Fruit fly (Drosophila melanogaster) whole organism, prepupa: ENCODE data around the gene Ugt36E1.

Source experiments
- CG11762 ChIP-seq: fragments of 200-800 bp; sonication (Bioruptor generic); optimal IDR thresholded peaks from 3 replicates; lab custom pipeline; 2016; ENCODE audit warnings: missing biosample characterization, missing genetic modification characterization; ENCODE audit not compliant: insufficient read depth
- CG16779 ChIP-seq: fragments of 200-800 bp; sonication (Bioruptor generic); optimal IDR thresholded peaks from 3 replicates; lab custom pipeline; 2017; ENCODE audit warnings: missing biosample characterization, mild to moderate bottlenecking, missing genetic modification characterization
- CG6276 ChIP-seq: fragments of 200-800 bp; sonication (Bioruptor generic); optimal IDR thresholded peaks from 2 replicates; lab custom pipeline; 2017; ENCODE audit warnings: missing biosample characterization, mild to moderate bottlenecking, missing genetic modification characterization
- CG8319 ChIP-seq: fragments of 200-800 bp; sonication (Bioruptor generic); optimal IDR thresholded peaks from 3 replicates; lab custom pipeline; 2016; ENCODE audit warnings: missing biosample characterization, missing genetic modification characterization
- CG9139 ChIP-seq: fragments of 200-800 bp; sonication (Bioruptor generic); optimal IDR thresholded peaks from 3 replicates; lab custom pipeline; 2017; ENCODE audit warnings: missing biosample characterization, mild to moderate bottlenecking, missing genetic modification characterization
- Gug ChIP-seq: fragments of 200-800 bp; sonication (Bioruptor generic); IDR thresholded peaks from 2 replicates; pipeline ENCODE4 v1.3.6; 2022; ENCODE audit warnings: missing biosample characterization, missing genetic modification characterization
- Hr4 ChIP-seq: fragments of 200-800 bp; sonication (Bioruptor generic); optimal IDR thresholded peaks from 3 replicates; lab custom pipeline; 2016; ENCODE audit warnings: missing biosample characterization, missing genetic modification characterization
- OdsH ChIP-seq: fragments of 200-800 bp; sonication (Bioruptor generic); optimal IDR thresholded peaks from 3 replicates; lab custom pipeline; 2016; ENCODE audit warnings: missing biosample characterization, missing genetic modification characterization
- Sox102F ChIP-seq: fragments of 200-800 bp; sonication (Bioruptor generic); optimal IDR thresholded peaks from 2 replicates; lab custom pipeline; 2016; ENCODE audit warnings: missing biosample characterization, mild to moderate bottlenecking, missing genetic modification characterization
- acj6 ChIP-seq: fragments of 200-800 bp; sonication (Bioruptor generic); optimal IDR thresholded peaks from 3 replicates; lab custom pipeline; 2016; ENCODE audit warnings: missing biosample characterization, missing genetic modification characterization
- cyc ChIP-seq: fragments of 200-800 bp; sonication (Bioruptor generic); optimal IDR thresholded peaks from 3 replicates; lab custom pipeline; 2016; ENCODE audit warnings: missing biosample characterization, missing genetic modification characterization
- esn ChIP-seq: fragments of 200-800 bp; sonication (Bioruptor generic); optimal IDR thresholded peaks from 2 replicates; lab custom pipeline; 2016; ENCODE audit warnings: missing biosample characterization, mild to moderate bottlenecking, missing genetic modification characterization, moderate library complexity
- lz ChIP-seq: fragments of 200-800 bp; sonication (Bioruptor generic); optimal IDR thresholded peaks from 3 replicates; lab custom pipeline; 2016; ENCODE audit warnings: missing biosample characterization, missing genetic modification characterization

- TF ChIP-seq CG8319 (GFP tag; lab: Kevin White, UChicago): no peak
- no peak for TF ChIP-seq lz
- TF ChIP-seq acj6 (GFP tag; lab: Kevin White, UChicago): no peak
- no peak for TF ChIP-seq CG16779 (tag; lab: Kevin White, UChicago)
- no peak for TF ChIP-seq CG6276 (GFP tag; lab: Kevin White, UChicago)
- TF ChIP-seq esn: no peak
- TF ChIP-seq Sox102F: no peak
- no peak for TF ChIP-seq Gug
- no peak for TF ChIP-seq CG9139 (GFP tag; lab: Kevin White, UChicago)
- TF ChIP-seq CG11762 (GFP tag; lab: Kevin White, UChicago): no peak
- TF ChIP-seq OdsH (GFP tag; lab: Kevin White, UChicago): no peak
- TF ChIP-seq Hr4 (GFP tag; lab: Kevin White, UChicago): no peak
- no peak for TF ChIP-seq cyc (GFP tag; lab: Kevin White, UChicago)
These were observed 37.6 kb upstream of the Ugt36E1 start for dm6 chr2L:18788953-18789352.
